Worm (Caenorhabditis elegans) whole organism, L1 larva: ENCODE measurements around the gene F40A3.2.

Source experiments
- aha-1 ChIP-seq: fragments of 150-350 bp; optimal IDR thresholded peaks from 2 replicates; lab custom pipeline; 2014; ENCODE audit warnings: missing biosample characterization, missing genetic modification characterization
- ama-1 ChIP-seq: fragments of 150-350 bp; optimal IDR thresholded peaks from 2 replicates; lab custom pipeline; 2014
- lin-13 ChIP-seq: fragments of 150-350 bp; optimal IDR thresholded peaks from 2 replicates; lab custom pipeline; 2014; ENCODE audit warnings: missing biosample characterization, missing genetic modification reagents, missing genetic modification characterization
- lin-14 ChIP-seq: fragments of 200-800 bp; sonication (Bioruptor generic); optimal IDR thresholded peaks from 2 replicates; lab custom pipeline; 2018; ENCODE audit warnings: mild to moderate bottlenecking, missing genetic modification characterization, moderate library complexity, missing compliant biosample characterization
- nhr-11 ChIP-seq: fragments of 150-350 bp; optimal IDR thresholded peaks from 2 replicates; lab custom pipeline; 2014; ENCODE audit warnings: missing biosample characterization, missing genetic modification characterization
- nhr-76 ChIP-seq: sonication (generic microtip); optimal IDR thresholded peaks from 2 replicates; lab custom pipeline; 2017; ENCODE audit warnings: missing biosample characterization, missing genetic modification characterization
- tbx-2 ChIP-seq: sonication (generic microtip); optimal IDR thresholded peaks from 2 replicates; lab custom pipeline; 2016; ENCODE audit warnings: missing genetic modification characterization, missing compliant biosample characterization
- unc-98 ChIP-seq: fragments of 200-800 bp; sonication (Bioruptor generic); IDR thresholded peaks from 2 replicates; pipeline ENCODE4 v1.3.6; 2022; ENCODE audit warnings: missing genetic modification characterization, missing compliant biosample characterization
- vab-15 ChIP-seq: sonication (generic microtip); optimal IDR thresholded peaks from 2 replicates; lab custom pipeline; 2017; ENCODE audit warnings: missing genotype, mild to moderate bottlenecking, missing genetic modification characterization, missing compliant biosample characterization
- ztf-11 ChIP-seq, 2 experiments: sonication (generic microtip); optimal IDR thresholded peaks; 2 replicates each; lab custom pipeline; 2016 to 2017; ENCODE audit warnings: missing genetic modification characterization in 2 of 2, missing biosample characterization in 1 of 2, missing compliant biosample characterization in 1 of 2

DNA sequence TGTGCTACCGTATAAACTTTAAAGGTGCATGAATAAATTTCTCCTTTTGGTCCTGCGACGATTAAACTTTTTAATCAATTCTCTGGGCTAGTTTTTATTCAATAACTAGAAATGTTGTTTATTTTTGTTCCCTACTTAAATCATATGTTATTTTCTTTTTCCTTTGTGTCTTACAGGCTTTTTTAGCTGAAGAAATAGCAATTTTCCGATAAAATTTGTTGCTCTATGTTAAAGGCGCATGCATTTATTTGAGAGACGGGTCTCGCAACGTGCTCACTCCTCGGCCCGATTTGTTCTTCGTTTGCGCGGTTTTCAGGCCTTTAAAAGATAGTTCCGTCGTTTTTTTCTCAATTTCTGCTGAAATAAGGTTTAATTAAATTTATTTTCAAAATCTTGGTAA lies 24.8 kb upstream of the F40A3.2 start:
- TF ChIP-seq unc-98 (GFP tag; lab: Robert Waterston, UW), result no peak
- no peak for TF ChIP-seq tbx-2 (tag; lab: Kevin White, UChicago)
- TF ChIP-seq aha-1 (tag; lab: Kevin White, UChicago), result no peak
- no peak for TF ChIP-seq lin-13
- TF ChIP-seq nhr-76 (tag; lab: Kevin White, UChicago), result no peak
- TF ChIP-seq lin-14 (GFP tag; lab: Kevin White, UChicago), result no peak
- no peak for TF ChIP-seq ztf-11 (tag; optimal IDR thresholded peaks at IDR 0.05; lab: Kevin White, UChicago)
- no peak for TF ChIP-seq ama-1 (lab: Kevin White, UChicago)
- no peak for TF ChIP-seq nhr-11
- no peak for TF ChIP-seq vab-15 (tag; lab: Kevin White, UChicago)
